5 worm cellular contexts compared by ENCODE assay signal in genomic region chrV:13678542-13678941, ce11.
TF ChIP-seq lines count a peak whose summit lies in the region.

Gene tag-65 (minus strand): TSS chrV:13678587.
Gene ccz-1 (plus strand): TSS chrV:13678875.

TF ChIP-seq in whole organism, L1 larva, 84 proteins besides CTCF, POLR2A, EP300 and RAD21 (continues in another document):
- TF ChIP-seq nhr-19 (GFP tag; conservative IDR thresholded peaks at IDR 0.05; lab: Robert Waterston, UW), result peak; percentile 95
- TF ChIP-seq grh-1 (GFP tag; IDR thresholded peaks at IDR 0.05; lab: Robert Waterston, UW), result peak; percentile 88
- TF ChIP-seq Y116A8C.19 (tag; optimal IDR thresholded peaks at IDR 0.05; lab: Kevin White, UChicago; ENCODE audit: borderline replicate concordance), result no peak
- peak; percentile 93 for TF ChIP-seq pax-3 (tag; optimal IDR thresholded peaks at IDR 0.05; lab: Kevin White, UChicago)
- peak; percentile 32 for TF ChIP-seq C04F5.9 (tag; optimal IDR thresholded peaks at IDR 0.05; lab: Kevin White, UChicago)
- TF ChIP-seq fkh-10 (GFP tag; optimal IDR thresholded peaks at IDR 0.05; lab: Kevin White, UChicago), result peak; percentile 21
- no peak for TF ChIP-seq hlh-4 (tag; optimal IDR thresholded peaks at IDR 0.05; lab: Kevin White, UChicago)
- TF ChIP-seq ceh-82 (tag; optimal IDR thresholded peaks at IDR 0.05; lab: Kevin White, UChicago), result peak; percentile 87 to 92 (median 88)
- TF ChIP-seq lsy-2 (tag; optimal IDR thresholded peaks at IDR 0.05; lab: Kevin White, UChicago), result peak; percentile 93 to 94
- TF ChIP-seq snpc-4 (tag; optimal IDR thresholded peaks at IDR 0.05; lab: Kevin White, UChicago), result peak; percentile 89
- peak; percentile 94 for TF ChIP-seq snu-23 (GFP tag; optimal IDR thresholded peaks at IDR 0.05; lab: Kevin White, UChicago)
- peak; percentile 84 for TF ChIP-seq lin-13 (GFP tag; optimal IDR thresholded peaks at IDR 0.05; lab: Kevin White, UChicago)
- TF ChIP-seq egl-13 (tag; optimal IDR thresholded peaks at IDR 0.05; lab: Kevin White, UChicago), result peak; percentile 68
- TF ChIP-seq elt-2 (tag; optimal IDR thresholded peaks at IDR 0.05; lab: Kevin White, UChicago), result peak; percentile 62
- peak; percentile 96 for TF ChIP-seq nhr-71 (tag; optimal IDR thresholded peaks at IDR 0.05; lab: Kevin White, UChicago)
- no peak for TF ChIP-seq alr-1 (tag; optimal IDR thresholded peaks at IDR 0.05; lab: Kevin White, UChicago; ENCODE audit: borderline replicate concordance)
- TF ChIP-seq C16A3.4 (tag; optimal IDR thresholded peaks at IDR 0.05; lab: Kevin White, UChicago), result peak; percentile 87

TF ChIP-seq in whole organism, L3 larva, 47 proteins besides CTCF, POLR2A, EP300 and RAD21 (continues in another document):
- TF ChIP-seq lin-39 (tag; optimal IDR thresholded peaks at IDR 0.05; lab: Kevin White, UChicago) (peak; percentile 37), nhr-67 (tag; optimal IDR thresholded peaks at IDR 0.05; lab: Kevin White, UChicago) (no peak), lsy-12 (tag; optimal IDR thresholded peaks at IDR 0.05; lab: Kevin White, UChicago) (peak; percentile 42), ceh-9 (tag; optimal IDR thresholded peaks at IDR 0.05; lab: Kevin White, UChicago) (no peak), nhr-23 (tag; optimal IDR thresholded peaks at IDR 0.05; lab: Kevin White, UChicago) (peak; percentile 94), sea-2 (GFP tag; optimal IDR thresholded peaks at IDR 0.05; lab: Kevin White, UChicago) (no peak), nhr-12 (tag; optimal IDR thresholded peaks at IDR 0.05; lab: Kevin White, UChicago) (no peak), nhr-25 (tag; optimal IDR thresholded peaks at IDR 0.05; lab: Kevin White, UChicago) (peak; percentile 35), unc-62 (GFP tag; optimal IDR thresholded peaks at IDR 0.05; lab: Kevin White, UChicago) (no peak), snpc-4 (tag; optimal IDR thresholded peaks at IDR 0.05; lab: Kevin White, UChicago) (peak; percentile 79), ZK546.5 (tag; optimal IDR thresholded peaks at IDR 0.05; lab: Kevin White, UChicago) (no peak), pqm-1 (tag; optimal IDR thresholded peaks at IDR 0.05; lab: Kevin White, UChicago) (peak; percentile 27), zag-1 (tag; optimal IDR thresholded peaks at IDR 0.05; lab: Kevin White, UChicago) (no peak), elt-3 (tag; optimal IDR thresholded peaks at IDR 0.05; lab: Kevin White, UChicago) (no peak), tbx-2 (tag; optimal IDR thresholded peaks at IDR 0.05; lab: Kevin White, UChicago) (peak; percentile 80), mml-1 (tag; optimal IDR thresholded peaks at IDR 0.05; lab: Kevin White, UChicago) (no peak), jun-1 (tag; optimal IDR thresholded peaks at IDR 0.05; lab: Kevin White, UChicago) (peak; percentile 70), ceh-82 (tag; optimal IDR thresholded peaks at IDR 0.05; lab: Kevin White, UChicago) (peak; percentile 71), pha-4 (tag; optimal IDR thresholded peaks at IDR 0.05; lab: Kevin White, UChicago) (peak; percentile 94), nhr-28 (tag; optimal IDR thresholded peaks at IDR 0.05; lab: Kevin White, UChicago) (no peak)

TF ChIP-seq in whole organism, early embryonic, 17 proteins besides CTCF, POLR2A, EP300 and RAD21:
- TF ChIP-seq aly-1 (tag; optimal IDR thresholded peaks at IDR 0.05; lab: Kevin White, UChicago), result no peak
- peak; percentile 45 for TF ChIP-seq F13C5.2 (tag; optimal IDR thresholded peaks at IDR 0.05; lab: Kevin White, UChicago)
- TF ChIP-seq scrt-1 (GFP tag; IDR thresholded peaks at IDR 0.05; lab: Robert Waterston, UW), result no peak

TF ChIP-seq in whole organism, midembryonic, 9 proteins besides CTCF, POLR2A, EP300 and RAD21:
- TF ChIP-seq cog-1 (tag; optimal IDR thresholded peaks at IDR 0.05; lab: Kevin White, UChicago) (peak; percentile 77), tab-1 (GFP tag; IDR thresholded peaks at IDR 0.05; lab: Robert Waterston, UW) (no peak)

TF ChIP-seq in whole organism, young adult, 124 proteins besides CTCF, POLR2A, EP300 and RAD21 (continues in another document):
- TF ChIP-seq dpl-1 (GFP tag; optimal IDR thresholded peaks at IDR 0.05; lab: Kevin White, UChicago) (peak; percentile 60), nhr-80 (tag; optimal IDR thresholded peaks at IDR 0.05; lab: Kevin White, UChicago) (no peak), ztf-18 (tag; optimal IDR thresholded peaks at IDR 0.05; lab: Kevin White, UChicago) (peak; percentile 97), lin-35 (GFP tag; optimal IDR thresholded peaks at IDR 0.05; lab: Kevin White, UChicago) (peak in 1 of 3 experiments; percentile 89), rcor-1 (GFP tag; IDR thresholded peaks at IDR 0.05; lab: Robert Waterston, UW) (peak; percentile 89), ceh-27 (GFP tag; optimal IDR thresholded peaks at IDR 0.05; lab: Kevin White, UChicago) (peak; percentile 35), F33H1.4 (GFP tag; IDR thresholded peaks at IDR 0.05; lab: Robert Waterston, UW) (peak; percentile 70), bed-1 (GFP tag; IDR thresholded peaks at IDR 0.05; lab: Robert Waterston, UW) (no peak), fkh-3 (tag; optimal IDR thresholded peaks at IDR 0.05; lab: Kevin White, UChicago) (no peak), hrde-1 (tag; optimal IDR thresholded peaks at IDR 0.05; lab: Kevin White, UChicago; ENCODE audit: borderline replicate concordance) (no peak), madf-3 (GFP tag; IDR thresholded peaks at IDR 0.05; lab: Robert Waterston, UW) (0 out of 2 replicates have a peak, but pooled peaks have one; percentile 60), madf-6 (GFP tag; IDR thresholded peaks at IDR 0.05; lab: Robert Waterston, UW) (peak; percentile 85), tbp1 (GFP tag; optimal IDR thresholded peaks at IDR 0.05; lab: Kevin White, UChicago) (peak; percentile 64), tbx-9 (tag; optimal IDR thresholded peaks at IDR 0.05; lab: Kevin White, UChicago; ENCODE audit: borderline replicate concordance) (no peak), F39B2.1 (GFP tag; IDR thresholded peaks at IDR 0.05; lab: Robert Waterston, UW) (no peak), ccch-3 (GFP tag; optimal IDR thresholded peaks at IDR 0.05; lab: Kevin White, UChicago) (no peak), C06A6.2 (GFP tag; conservative IDR thresholded peaks at IDR 0.05; lab: Robert Waterston, UW) (0 out of 2 replicates have a peak, but pooled peaks have one; percentile 33), aptf-2 (GFP tag; conservative IDR thresholded peaks at IDR 0.05; lab: Robert Waterston, UW) (no peak), xnd-1 (tag; optimal IDR thresholded peaks at IDR 0.05; lab: Kevin White, UChicago) (peak; percentile 68), gei-17 (GFP tag; optimal IDR thresholded peaks at IDR 0.05; lab: Kevin White, UChicago) (peak; percentile 59), nfya-2 (GFP tag; IDR thresholded peaks at IDR 0.05; lab: Robert Waterston, UW) (no peak), F55B11.4 (tag; optimal IDR thresholded peaks at IDR 0.05; lab: Kevin White, UChicago; ENCODE audit: borderline replicate concordance, insufficient read depth) (no peak), F57C9.4 (tag; optimal IDR thresholded peaks at IDR 0.05; lab: Kevin White, UChicago) (no peak), rec-8 (tag; optimal IDR thresholded peaks at IDR 0.05; lab: Kevin White, UChicago) (peak in 1 of 2 experiments; percentile 3), C17E4.6 (GFP tag; IDR thresholded peaks at IDR 0.05; lab: Robert Waterston, UW) (no peak), egrh-3 (GFP tag; IDR thresholded peaks at IDR 0.05; lab: Robert Waterston, UW) (no peak), let-526 (GFP tag; IDR thresholded peaks at IDR 0.05; lab: Robert Waterston, UW) (no peak), dpff-1 (tag; optimal IDR thresholded peaks at IDR 0.05; lab: Kevin White, UChicago) (no peak), ztf-28 (GFP tag; IDR thresholded peaks at IDR 0.05; lab: Robert Waterston, UW) (no peak), F22D6.2 (tag; optimal IDR thresholded peaks at IDR 0.05; lab: Kevin White, UChicago) (no peak), B0336.3 (GFP tag; IDR thresholded peaks at IDR 0.05; lab: Robert Waterston, UW) (peak; percentile 87), B0261.1 (tag; optimal IDR thresholded peaks at IDR 0.05; lab: Kevin White, UChicago) (no peak), K12H6.12 (tag; optimal IDR thresholded peaks at IDR 0.05; lab: Kevin White, UChicago) (no peak), lag-1 (GFP tag; IDR thresholded peaks at IDR 0.05; lab: Robert Waterston, UW) (no peak), Y67H2A.10 (GFP tag; conservative IDR thresholded peaks at IDR 0.05; lab: Robert Waterston, UW) (no peak), lin-40 (tag; optimal IDR thresholded peaks at IDR 0.05; lab: Kevin White, UChicago) (peak; percentile 85), lsy-27 (tag; optimal IDR thresholded peaks at IDR 0.05; lab: Kevin White, UChicago; ENCODE audit: borderline replicate concordance, insufficient read depth) (no peak), ztf-3 (GFP tag; optimal IDR thresholded peaks at IDR 0.05; lab: Kevin White, UChicago) (no peak), lin-54 (GFP tag; optimal IDR thresholded peaks at IDR 0.05; lab: Kevin White, UChicago) (peak; percentile 89), sea-2 (GFP tag; IDR thresholded peaks at IDR 0.05; lab: Robert Waterston, UW) (no peak), mxl-1 (tag; optimal IDR thresholded peaks at IDR 0.05; lab: Kevin White, UChicago) (no peak), let-607 (tag; optimal IDR thresholded peaks at IDR 0.05; lab: Kevin White, UChicago) (peak in 1 of 2 experiments; percentile 59), cebp-2 (GFP tag; IDR thresholded peaks at IDR 0.05; lab: Robert Waterston, UW) (no peak), T26A5.8 (tag; optimal IDR thresholded peaks at IDR 0.05; lab: Kevin White, UChicago) (no peak), lin-26 (GFP tag; IDR thresholded peaks at IDR 0.05; lab: Robert Waterston, UW) (no peak), ekl-4 (GFP tag; IDR thresholded peaks at IDR 0.05; lab: Robert Waterston, UW) (peak; percentile 84), F37B4.10 (GFP tag; IDR thresholded peaks at IDR 0.05; lab: Robert Waterston, UW) (no peak), madf-10 (tag; optimal IDR thresholded peaks at IDR 0.05; lab: Kevin White, UChicago) (peak; percentile 43), lsl-1 (GFP tag; optimal IDR thresholded peaks at IDR 0.05; lab: Kevin White, UChicago) (peak; percentile 75), nhr-179 (tag; optimal IDR thresholded peaks at IDR 0.05; lab: Kevin White, UChicago) (no peak), ztf-25 (GFP tag; IDR thresholded peaks at IDR 0.05; lab: Robert Waterston, UW) (no peak), unc-130 (GFP tag; optimal IDR thresholded peaks at IDR 0.05; lab: Kevin White, UChicago) (peak; percentile 44), chd-7 (tag; optimal IDR thresholded peaks at IDR 0.05; lab: Kevin White, UChicago) (no peak), hmg-20 (GFP tag; IDR thresholded peaks at IDR 0.05; lab: Robert Waterston, UW) (0 out of 2 replicates have a peak, but pooled peaks have one; percentile 55)

Comparison
In these comparisons a context has a peak if more than half of its experiments do, and no peak if none do; other contexts are left out.
1. Of the 8 proteins assayed by ChIP-seq in both whole organism, young adult and whole organism, L1 larva: peak only in whole organism, young adult: none; only in whole organism, L1 larva: nhr-90; in both: dpl-1, efl-1, snpc-4 and unc-130; in neither: 2; mixed calls (peak in some experiments, not most) for 1.